Fruit fly (Drosophila melanogaster): ENCODE results near the gene CG34001.
A peak's percentile ranks its signal among the peaks of the same experiment; 100 is the strongest.

The CG34001 gene

DNA sequence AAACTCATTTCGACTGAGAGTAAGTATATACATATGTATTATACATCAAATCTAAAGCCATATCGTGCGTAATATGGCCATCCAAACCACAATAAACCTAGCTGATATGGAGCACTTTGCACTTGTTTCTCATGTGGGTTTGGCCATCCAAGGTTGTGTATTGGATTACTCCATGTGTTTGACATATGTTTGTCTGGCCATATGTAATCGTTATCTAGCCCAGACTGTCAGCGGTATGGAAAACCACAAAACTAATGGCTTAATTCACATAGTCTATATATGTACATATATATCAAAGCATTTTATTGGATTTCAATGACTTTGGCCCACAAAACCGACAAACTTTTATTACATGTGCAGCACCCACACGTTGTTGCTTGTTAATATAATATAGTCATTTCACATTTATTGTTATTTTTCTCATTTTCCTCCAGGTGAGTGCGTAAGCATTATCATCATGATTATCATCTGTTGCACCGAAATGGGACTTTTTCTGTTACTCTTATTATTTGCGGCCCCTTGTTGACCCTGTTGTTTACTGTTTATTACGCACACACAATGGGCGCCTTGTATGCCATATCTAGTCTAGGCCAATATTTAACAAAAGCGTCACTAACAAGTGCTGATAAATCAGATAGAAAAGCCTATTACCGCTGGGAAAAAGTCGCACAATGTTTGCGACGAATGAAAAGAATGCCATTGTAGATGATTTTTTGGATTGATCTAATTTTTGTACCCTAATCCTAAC, 25.7 kb downstream of the CG34001 start (continued):
- TF ChIP-seq acj6 (GFP tag; optimal IDR thresholded peaks at IDR 0.05) (peak; percentile 53), topi (GFP tag; optimal IDR thresholded peaks at IDR 0.05) (peak; percentile 31), ss (GFP tag; optimal IDR thresholded peaks at IDR 0.05) (peak; percentile 29 to 64), eg (GFP tag; IDR thresholded peaks at IDR 0.05) (peak; percentile 50; the same call in 1 of the 3 replicates), Eip78C (GFP tag) (peak; percentile 86), pdm3 (GFP tag; optimal IDR thresholded peaks at IDR 0.05) (peak; percentile 48), fd59A (GFP tag; optimal IDR thresholded peaks at IDR 0.05) (no peak), CG8319 (GFP tag; optimal IDR thresholded peaks at IDR 0.05) (no peak), CG7368 (GFP tag; optimal IDR thresholded peaks at IDR 0.05) (peak; percentile 53), CG4318 (GFP tag; optimal IDR thresholded peaks at IDR 0.05) (no peak), vri (GFP tag; optimal IDR thresholded peaks at IDR 0.05) (peak; percentile 11), achi (GFP tag; optimal IDR thresholded peaks at IDR 0.05) (peak; percentile 47), Hr38 (GFP tag; optimal IDR thresholded peaks at IDR 0.05) (no peak), CG16779 (tag; optimal IDR thresholded peaks at IDR 0.05) (no peak), Ets96B (tag; optimal IDR thresholded peaks at IDR 0.05) (peak; percentile 16), CG6163 (GFP tag; IDR thresholded peaks at IDR 0.05) (peak; percentile 71), CG10669 (GFP tag; optimal IDR thresholded peaks at IDR 0.05) (peak; percentile 64)

DNA sequence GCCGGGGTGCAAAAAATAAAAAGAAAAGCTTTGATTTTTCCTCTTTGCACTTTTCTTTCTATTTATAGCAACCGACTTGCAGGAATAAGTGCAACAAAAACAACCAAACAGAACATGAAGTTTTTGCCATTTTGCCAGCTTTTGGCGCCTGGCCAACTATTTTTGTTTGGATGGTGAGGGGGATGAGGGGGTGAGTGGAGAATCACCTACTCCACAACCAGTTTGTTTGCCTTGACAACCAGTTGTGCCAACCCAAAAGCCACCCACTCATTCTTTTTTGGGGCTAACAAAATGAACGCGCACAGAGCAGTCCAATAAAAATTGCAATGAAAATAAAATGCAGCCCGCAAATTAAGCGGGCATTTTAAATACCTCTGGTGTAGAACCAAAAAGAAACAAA, 26.4 kb downstream of the CG34001 start:
- no peak for TF ChIP-seq CG6808 (GFP tag; optimal IDR thresholded peaks at IDR 0.05)
- no peak for TF ChIP-seq dac (GFP tag; optimal IDR thresholded peaks at IDR 0.05)
- no peak for TF ChIP-seq net (GFP tag; optimal IDR thresholded peaks at IDR 0.05)
- TF ChIP-seq achi (GFP tag; optimal IDR thresholded peaks at IDR 0.05): no peak
- TF ChIP-seq Sox102F (GFP tag; optimal IDR thresholded peaks at IDR 0.05): no peak
- no peak for TF ChIP-seq vri (GFP tag; optimal IDR thresholded peaks at IDR 0.05)
- TF ChIP-seq Smox (GFP tag; optimal IDR thresholded peaks at IDR 0.05): no peak
- TF ChIP-seq CG8119 (GFP tag; IDR thresholded peaks at IDR 0.05): no peak
- TF ChIP-seq spab (GFP tag; optimal IDR thresholded peaks at IDR 0.05): no peak
- TF ChIP-seq ss (GFP tag; optimal IDR thresholded peaks at IDR 0.05): no peak
- TF ChIP-seq Hr4 (GFP tag; optimal IDR thresholded peaks at IDR 0.05): no peak
- TF ChIP-seq CG4318 (GFP tag; optimal IDR thresholded peaks at IDR 0.05): no peak
- TF ChIP-seq CG32006 (GFP tag; optimal IDR thresholded peaks at IDR 0.05): no peak
- TF ChIP-seq Eip78C (GFP tag): peak; percentile 48
- no peak for TF ChIP-seq Hr39 (GFP tag; optimal IDR thresholded peaks at IDR 0.05)
- TF ChIP-seq Eip93F (GFP tag; optimal IDR thresholded peaks at IDR 0.05): no peak
- no peak for TF ChIP-seq CG7368 (GFP tag; optimal IDR thresholded peaks at IDR 0.05)
- TF ChIP-seq CG15336 (GFP tag; IDR thresholded peaks at IDR 0.05): peak; percentile 29; the same call in 1 of the 2 replicates
- TF ChIP-seq pdm3 (GFP tag; optimal IDR thresholded peaks at IDR 0.05): no peak
- TF ChIP-seq eg (GFP tag; IDR thresholded peaks at IDR 0.05): peak; percentile 54; the same call in 2 of the 3 replicates
- TF ChIP-seq acj6 (GFP tag; optimal IDR thresholded peaks at IDR 0.05): no peak
- TF ChIP-seq CG34406 (GFP tag; optimal IDR thresholded peaks at IDR 0.05): no peak
- no peak for TF ChIP-seq dsx (GFP tag; optimal IDR thresholded peaks at IDR 0.05; ENCODE audit: poor library complexity, severe bottlenecking)
- TF ChIP-seq Blimp-1 (GFP tag; optimal IDR thresholded peaks at IDR 0.05): no peak
- TF ChIP-seq Ets96B (tag; optimal IDR thresholded peaks at IDR 0.05): no peak
- TF ChIP-seq cyc (GFP tag; optimal IDR thresholded peaks at IDR 0.05): no peak
- no peak for TF ChIP-seq lz (GFP tag; optimal IDR thresholded peaks at IDR 0.05)
- peak; percentile 27; the same call in 1 of the 3 replicates for TF ChIP-seq CG6163 (GFP tag; IDR thresholded peaks at IDR 0.05)
- TF ChIP-seq CG3919 (GFP tag; optimal IDR thresholded peaks at IDR 0.05): no peak
- TF ChIP-seq fd85E (GFP tag; optimal IDR thresholded peaks at IDR 0.05): no peak
- TF ChIP-seq Ets21C (GFP tag; optimal IDR thresholded peaks at IDR 0.05): no peak
- TF ChIP-seq CG6276 (GFP tag; optimal IDR thresholded peaks at IDR 0.05): peak; percentile 34
- no peak for TF ChIP-seq CG6854 (GFP tag; optimal IDR thresholded peaks at IDR 0.05)
- TF ChIP-seq CG8632 (GFP tag; optimal IDR thresholded peaks at IDR 0.05): no peak
- TF ChIP-seq CG8319 (GFP tag; optimal IDR thresholded peaks at IDR 0.05): no peak
- TF ChIP-seq CG11902 (GFP tag; optimal IDR thresholded peaks at IDR 0.05): no peak
